Worm (Caenorhabditis elegans) whole organism, L4/young adult: ENCODE data around the gene pqn-70.

Experiments
- W03F9.2 ChIP-seq: fragments of 150-350 bp; optimal IDR thresholded peaks from 2 replicates; lab custom pipeline; 2014; ENCODE audit warnings: missing biosample characterization, missing genetic modification characterization
- him-1 ChIP-seq: sonication (generic microtip); optimal IDR thresholded peaks from 2 replicates; lab custom pipeline; 2016; ENCODE audit warnings: missing genotype, missing genetic modification reagents, missing genetic modification characterization, missing compliant biosample characterization

DNA sequence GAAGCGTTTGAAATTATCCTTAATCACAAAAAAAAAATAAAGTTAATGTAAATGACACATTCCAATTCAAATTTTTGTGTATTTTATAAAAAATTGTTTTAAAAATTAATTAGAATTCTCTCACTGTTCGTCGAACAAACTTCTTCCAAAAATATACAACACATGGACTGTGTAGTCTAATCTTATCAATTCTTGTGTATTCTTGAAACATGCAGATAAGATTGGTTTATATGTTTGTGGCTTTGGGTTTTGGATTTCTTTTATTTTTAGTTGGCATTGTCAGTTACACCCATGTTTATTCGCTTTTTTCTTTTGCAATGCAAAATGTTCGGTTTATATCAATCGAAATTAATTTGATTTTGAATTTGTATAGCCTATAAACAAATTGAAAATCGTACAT is 8.1 kb downstream of the pqn-70 start:
- TF ChIP-seq W03F9.2 (no peak), him-1 (tag; lab: Kevin White, UChicago) (no peak)
